Worm (Caenorhabditis elegans) whole organism, midembryonic: ENCODE data around the gene mom-1.
A peak's percentile ranks its signal among the peaks of the same experiment; 100 is the strongest.

Experiments
- T22C8.4 ChIP-seq: fragments of 200-800 bp; sonication (Bioruptor generic); IDR thresholded peaks from 2 replicates; pipeline ENCODE4 v1.3.6; 2022; ENCODE audit warnings: missing genetic modification characterization, missing compliant biosample characterization
- cog-1 ChIP-seq: sonication (generic microtip); optimal IDR thresholded peaks from 2 replicates; lab custom pipeline; 2016; ENCODE audit warnings: missing genetic modification characterization, missing compliant biosample characterization
- flt-1 ChIP-seq: fragments of 200-800 bp; sonication (Bioruptor generic); IDR thresholded peaks from 2 replicates; pipeline ENCODE4 v1.3.6; 2022; ENCODE audit warnings: missing genetic modification characterization, missing compliant biosample characterization
- klf-2 ChIP-seq: fragments of 200-800 bp; sonication (Bioruptor generic); conservative IDR thresholded peaks from 2 replicates; pipeline ENCODE4 v1.3.6; 2022; ENCODE audit warnings: missing genetic modification reagents, missing genetic modification characterization, missing compliant biosample characterization
- med-1 ChIP-seq: sonication (generic microtip); optimal IDR thresholded peaks from 2 replicates; lab custom pipeline; 2017; ENCODE audit warnings: missing genetic modification characterization, mild to moderate bottlenecking, missing compliant biosample characterization, antibody characterized with exemption, missing genetic modification reagents; ENCODE audit not compliant: insufficient read depth
- ref-1 ChIP-seq: fragments of 200-800 bp; sonication (Bioruptor generic); conservative IDR thresholded peaks from 2 replicates; pipeline ENCODE4 v1.3.6; 2022; ENCODE audit warnings: missing genetic modification reagents, missing genetic modification characterization, missing compliant biosample characterization
- tab-1 ChIP-seq: fragments of 200-800 bp; sonication (Bioruptor generic); IDR thresholded peaks from 2 replicates; pipeline ENCODE4 v1.3.6; 2022; ENCODE audit warnings: missing genetic modification characterization, missing compliant biosample characterization
- ztf-23 ChIP-seq: fragments of 200-800 bp; sonication (Bioruptor generic); IDR thresholded peaks from 2 replicates; pipeline ENCODE4 v1.3.6; 2022; ENCODE audit warnings: missing genetic modification reagents, missing genetic modification characterization, missing compliant biosample characterization
- ztf-29 ChIP-seq: fragments of 200-800 bp; sonication (Bioruptor generic); IDR thresholded peaks from 2 replicates; pipeline ENCODE4 v1.3.6; 2022; ENCODE audit warnings: missing genetic modification reagents, missing genetic modification characterization, missing compliant biosample characterization

mom-1 gene

ce11 chrX:6266739-6267138, 26.2 kb upstream of the mom-1 start, which contains the start of gene W05H9.2:
TSS of gene W05H9.2 (plus strand) at chrX:6267039.
- no peak for TF ChIP-seq ztf-23 (GFP tag; lab: Robert Waterston, UW)
- no peak for TF ChIP-seq ztf-29
- TF ChIP-seq med-1 (GFP tag; lab: Kevin White, UChicago): no peak
- no peak for TF ChIP-seq cog-1 (tag; lab: Kevin White, UChicago)
- TF ChIP-seq flt-1 (GFP tag; lab: Robert Waterston, UW): no peak
- no peak for TF ChIP-seq klf-2 (GFP tag; lab: Robert Waterston, UW)
- TF ChIP-seq T22C8.4 (GFP tag; lab: Robert Waterston, UW): no peak
- TF ChIP-seq tab-1: no peak
- TF ChIP-seq ref-1 (GFP tag; lab: Robert Waterston, UW): no peak

DNA sequence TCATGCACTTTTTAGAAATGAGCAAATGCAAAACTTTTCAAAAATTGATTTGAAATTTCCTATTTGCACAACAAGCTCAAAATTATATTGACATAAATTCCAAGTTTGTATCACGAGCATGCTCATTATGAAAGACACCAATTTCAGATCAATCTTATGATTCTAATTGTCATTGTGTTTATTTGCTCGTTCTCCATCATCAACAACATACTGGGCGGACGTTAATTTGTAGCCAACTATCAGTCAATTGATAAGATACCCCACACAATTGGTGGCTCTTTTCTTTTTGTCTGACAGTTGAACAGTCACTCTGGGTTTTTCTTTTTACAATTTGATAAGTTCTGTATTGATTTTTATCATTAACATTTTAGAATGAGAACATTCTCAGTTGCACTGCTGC, 21.2 kb upstream of the mom-1 start, which contains the start of gene lro-1:
Gene lro-1 (plus strand): TSS at position 372 of the 400 bp plus-strand sequence.
- TF ChIP-seq cog-1 (tag; lab: Kevin White, UChicago) (no peak), klf-2 (GFP tag; lab: Robert Waterston, UW) (no peak)

DNA sequence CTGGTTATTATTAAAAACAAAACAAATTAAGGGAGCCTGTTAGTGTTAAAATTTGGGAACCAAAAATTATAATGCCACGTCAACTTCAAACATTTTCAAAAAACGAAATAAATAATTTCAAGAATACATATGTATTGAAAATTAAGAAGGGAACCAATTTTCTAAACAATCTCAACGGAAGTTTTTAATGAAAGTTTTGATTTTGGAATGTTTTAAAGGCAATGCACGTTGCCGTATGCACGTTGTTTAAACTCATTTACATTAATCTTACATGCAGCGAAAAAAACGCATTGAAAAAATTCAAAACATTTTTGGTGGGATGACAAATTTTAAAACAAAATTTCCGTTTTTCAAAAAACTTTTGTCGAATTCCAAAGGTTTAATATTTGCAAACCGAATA, 19.1 kb upstream of the mom-1 start:
- TF ChIP-seq tab-1: no peak
- no peak for TF ChIP-seq cog-1 (tag; lab: Kevin White, UChicago)
- TF ChIP-seq flt-1 (GFP tag; lab: Robert Waterston, UW): no peak
- TF ChIP-seq ref-1 (GFP tag; lab: Robert Waterston, UW): no peak
- no peak for TF ChIP-seq med-1 (GFP tag; lab: Kevin White, UChicago)
- no peak for TF ChIP-seq klf-2 (GFP tag; lab: Robert Waterston, UW)
- no peak for TF ChIP-seq ztf-29
- no peak for TF ChIP-seq ztf-23 (GFP tag; lab: Robert Waterston, UW)
- TF ChIP-seq T22C8.4 (GFP tag; lab: Robert Waterston, UW): no peak

ce11 chrX:6274270-6274669, 18.6 kb upstream of the mom-1 start:
- TF ChIP-seq flt-1 (GFP tag; lab: Robert Waterston, UW): no peak

- TF ChIP-seq ref-1 (GFP tag; lab: Robert Waterston, UW): no peak
- no peak for TF ChIP-seq klf-2 (GFP tag; lab: Robert Waterston, UW)
- no peak for TF ChIP-seq flt-1 (GFP tag; lab: Robert Waterston, UW)
- TF ChIP-seq med-1 (GFP tag; lab: Kevin White, UChicago): no peak
- no peak for TF ChIP-seq tab-1
- no peak for TF ChIP-seq T22C8.4 (GFP tag; lab: Robert Waterston, UW)
- TF ChIP-seq cog-1 (tag; lab: Kevin White, UChicago): no peak
Observed at ce11 chrX:6275343-6275742, 17.6 kb upstream of the mom-1 start.

ce11 chrX:6276701-6277100, 16.2 kb upstream of the mom-1 start:
- TF ChIP-seq cog-1 (tag; lab: Kevin White, UChicago) (no peak), ztf-23 (GFP tag; lab: Robert Waterston, UW) (no peak), flt-1 (GFP tag; lab: Robert Waterston, UW) (no peak), ref-1 (GFP tag; lab: Robert Waterston, UW) (no peak), ztf-29 (no peak), T22C8.4 (GFP tag; lab: Robert Waterston, UW) (no peak), med-1 (GFP tag; lab: Kevin White, UChicago) (no peak), tab-1 (no peak), klf-2 (GFP tag; lab: Robert Waterston, UW) (no peak)

- TF ChIP-seq cog-1 (tag; lab: Kevin White, UChicago): no peak
- TF ChIP-seq tab-1: no peak
- no peak for TF ChIP-seq ztf-23 (GFP tag; lab: Robert Waterston, UW)
- no peak for TF ChIP-seq med-1 (GFP tag; lab: Kevin White, UChicago)
- TF ChIP-seq T22C8.4 (GFP tag; lab: Robert Waterston, UW): no peak
Observed at ce11 chrX:6277252-6277651, 15.7 kb upstream of the mom-1 start.

ce11 chrX:6278296-6278695, 14.6 kb upstream of the mom-1 start:
- TF ChIP-seq klf-2 (GFP tag; lab: Robert Waterston, UW): no peak
- no peak for TF ChIP-seq flt-1 (GFP tag; lab: Robert Waterston, UW)
- TF ChIP-seq tab-1: no peak
- TF ChIP-seq ref-1 (GFP tag; lab: Robert Waterston, UW): no peak
- TF ChIP-seq cog-1 (tag; lab: Kevin White, UChicago): no peak
- TF ChIP-seq ztf-29: no peak
- TF ChIP-seq T22C8.4 (GFP tag; lab: Robert Waterston, UW): no peak
- no peak for TF ChIP-seq ztf-23 (GFP tag; lab: Robert Waterston, UW)
- TF ChIP-seq med-1 (GFP tag; lab: Kevin White, UChicago): no peak

- TF ChIP-seq cog-1 (tag; lab: Kevin White, UChicago) (no peak), med-1 (GFP tag; lab: Kevin White, UChicago) (no peak), ztf-23 (GFP tag; lab: Robert Waterston, UW) (no peak), ztf-29 (no peak)
Observed at ce11 chrX:6279625-6280024, 13.3 kb upstream of the mom-1 start, which contains the start of gene col-166. TSS of gene col-166 (plus strand) at chrX:6280016.

ce11 chrX:6280998-6281397, 11.9 kb upstream of the mom-1 start:
- TF ChIP-seq ref-1 (GFP tag; lab: Robert Waterston, UW) (no peak), ztf-29 (no peak), cog-1 (tag; lab: Kevin White, UChicago) (no peak)

DNA sequence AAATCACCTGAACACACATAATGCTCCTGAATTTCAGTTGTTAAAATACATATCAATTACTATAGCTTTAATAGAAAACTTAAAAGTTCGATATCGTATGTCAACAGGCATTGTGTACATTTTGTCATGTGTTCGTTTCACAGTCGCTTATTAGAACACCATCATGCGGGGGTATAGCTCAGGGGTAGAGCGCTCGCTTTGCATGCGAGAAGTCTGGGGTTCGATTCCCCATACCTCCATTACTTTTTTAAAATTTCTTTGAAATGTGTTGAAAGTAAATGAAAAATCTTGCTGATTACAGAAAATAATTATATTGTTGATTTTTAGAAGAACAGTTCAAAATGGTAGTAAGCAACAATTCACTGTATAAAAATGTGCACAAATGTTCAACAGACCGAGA, 6.8 kb upstream of the mom-1 start:
- 0 out of 2 replicates have a peak, but pooled peaks have one; percentile 42 for TF ChIP-seq ztf-23 (GFP tag; lab: Robert Waterston, UW)
- TF ChIP-seq cog-1 (tag; lab: Kevin White, UChicago): no peak
- TF ChIP-seq ztf-29: 0 out of 2 replicates have a peak, but pooled peaks have one; percentile 61
- peak; percentile 65; the same call in 1 of the 2 replicates for TF ChIP-seq klf-2 (GFP tag; lab: Robert Waterston, UW)
- TF ChIP-seq ref-1 (GFP tag; lab: Robert Waterston, UW): peak; percentile 33; the same call in 1 of the 2 replicates
- TF ChIP-seq tab-1: peak; percentile 79; the same call in 1 of the 2 replicates
- peak; percentile 53; the same call in 1 of the 2 replicates for TF ChIP-seq T22C8.4 (GFP tag; lab: Robert Waterston, UW)
- no peak for TF ChIP-seq med-1 (GFP tag; lab: Kevin White, UChicago)
- TF ChIP-seq flt-1 (GFP tag; lab: Robert Waterston, UW): peak; percentile 88
